Fruit fly (Drosophila melanogaster): Measurements from ENCODE around the gene CG10588.

CG10588 gene

dm6 chr3L:20946054-20946453, 10.7 kb upstream of the CG10588 start:
- TF ChIP-seq CG34367 (tag; optimal IDR thresholded peaks at IDR 0.05) (no peak), CG9948 (tag; optimal IDR thresholded peaks at IDR 0.05) (no peak), EcR (GFP tag; optimal IDR thresholded peaks at IDR 0.05) (no peak), gl (tag; optimal IDR thresholded peaks at IDR 0.05) (no peak), CG13204 (GFP tag; optimal IDR thresholded peaks at IDR 0.05) (no peak)

- no peak for TF ChIP-seq CG13204 (GFP tag; optimal IDR thresholded peaks at IDR 0.05)
- no peak for TF ChIP-seq CG17806 (tag; optimal IDR thresholded peaks at IDR 0.05)
- TF ChIP-seq Ets98B (GFP tag; IDR thresholded peaks at IDR 0.05): no peak
- no peak for TF ChIP-seq CG10348 (GFP tag; IDR thresholded peaks at IDR 0.05)
- no peak for TF ChIP-seq EcR (GFP tag; optimal IDR thresholded peaks at IDR 0.05)
- no peak for TF ChIP-seq CG32121 (GFP tag; IDR thresholded peaks at IDR 0.05)
- TF ChIP-seq gl (tag; optimal IDR thresholded peaks at IDR 0.05): no peak
- no peak for TF ChIP-seq CG8159 (tag; optimal IDR thresholded peaks at IDR 0.05)
- TF ChIP-seq Pif1A (GFP tag; optimal IDR thresholded peaks at IDR 0.05): no peak
- TF ChIP-seq CG15710 (tag; optimal IDR thresholded peaks at IDR 0.05): no peak
- no peak for TF ChIP-seq CG14655 (GFP tag; optimal IDR thresholded peaks at IDR 0.05)
- no peak for TF ChIP-seq CG34367 (tag; optimal IDR thresholded peaks at IDR 0.05)
- TF ChIP-seq CG12605 (GFP tag; IDR thresholded peaks at IDR 0.05): no peak
- TF ChIP-seq rn (GFP tag; IDR thresholded peaks at IDR 0.05): no peak
These were observed 9.8 kb upstream of the CG10588 start for dm6 chr3L:20946944-20947343.

- TF ChIP-seq CG14655 (GFP tag; optimal IDR thresholded peaks at IDR 0.05): no peak
- TF ChIP-seq fd96Ca (GFP tag; IDR thresholded peaks at IDR 0.05): no peak
- TF ChIP-seq CG12605 (GFP tag; IDR thresholded peaks at IDR 0.05): no peak
- no peak for TF ChIP-seq CG32121 (GFP tag; IDR thresholded peaks at IDR 0.05)
- TF ChIP-seq Pif1A (GFP tag; optimal IDR thresholded peaks at IDR 0.05): no peak
- no peak for TF ChIP-seq D1 (tag; optimal IDR thresholded peaks at IDR 0.05)
These were observed 8.3 kb upstream of the CG10588 start for dm6 chr3L:20948404-20948803.

- TF ChIP-seq CG15710 (tag; optimal IDR thresholded peaks at IDR 0.05) (no peak), Pif1A (GFP tag; optimal IDR thresholded peaks at IDR 0.05) (peak; percentile 57), Pif1B (GFP tag; optimal IDR thresholded peaks at IDR 0.05) (peak; percentile 34), gl (tag; optimal IDR thresholded peaks at IDR 0.05) (no peak), CG12605 (GFP tag; IDR thresholded peaks at IDR 0.05) (peak; percentile 66), CG10348 (GFP tag; IDR thresholded peaks at IDR 0.05) (no peak), Ets98B (GFP tag; IDR thresholded peaks at IDR 0.05) (peak; percentile 66; the same call in 1 of the 2 replicates), EcR (GFP tag; optimal IDR thresholded peaks at IDR 0.05) (no peak), fd96Ca (GFP tag; IDR thresholded peaks at IDR 0.05) (0 out of 3 replicates have a peak, but pooled peaks have one; percentile 27)
These were observed 7.2 kb upstream of the CG10588 start, which contains the start of gene fng for dm6 chr3L:20949371-20950135. fng (minus strand) TSS chr3L:20949512.

- TF ChIP-seq gl (tag; optimal IDR thresholded peaks at IDR 0.05) (peak; percentile 91), CG8301 (tag; optimal IDR thresholded peaks at IDR 0.05) (peak; percentile 94), CG9948 (tag; optimal IDR thresholded peaks at IDR 0.05) (peak; percentile 99), CG14655 (GFP tag; optimal IDR thresholded peaks at IDR 0.05) (peak; percentile 95), Pif1A (GFP tag; optimal IDR thresholded peaks at IDR 0.05) (peak; percentile 93), Pif1B (GFP tag; optimal IDR thresholded peaks at IDR 0.05) (peak; percentile 92), rn (GFP tag; IDR thresholded peaks at IDR 0.05) (peak; percentile 83), CG4496 (GFP tag; IDR thresholded peaks at IDR 0.05) (peak; percentile 90), Snoo (tag; optimal IDR thresholded peaks at IDR 0.05) (peak; percentile 94), CG13204 (GFP tag; optimal IDR thresholded peaks at IDR 0.05) (peak; percentile 81), CG8159 (tag; optimal IDR thresholded peaks at IDR 0.05) (peak; percentile 99), D1 (tag; optimal IDR thresholded peaks at IDR 0.05) (peak; percentile 94), CG10348 (GFP tag; IDR thresholded peaks at IDR 0.05) (peak; percentile 37; the same call in 1 of the 2 replicates), EcR (GFP tag; optimal IDR thresholded peaks at IDR 0.05) (no peak), Ets98B (GFP tag; IDR thresholded peaks at IDR 0.05) (peak; percentile 63), CG32121 (GFP tag; IDR thresholded peaks at IDR 0.05) (peak; percentile 80), fd96Ca (GFP tag; IDR thresholded peaks at IDR 0.05) (no peak), CG17806 (tag; optimal IDR thresholded peaks at IDR 0.05) (peak; percentile 98), CG12605 (GFP tag; IDR thresholded peaks at IDR 0.05) (peak; percentile 85), CG34367 (tag; optimal IDR thresholded peaks at IDR 0.05) (peak; percentile 97), CG15710 (tag; optimal IDR thresholded peaks at IDR 0.05) (peak; percentile 99)
These were observed 6.6 kb upstream of the CG10588 start for dm6 chr3L:20950136-20950499.

- TF ChIP-seq fd96Ca (GFP tag; IDR thresholded peaks at IDR 0.05): peak; percentile 82
- peak; percentile 89 for TF ChIP-seq Snoo (tag; optimal IDR thresholded peaks at IDR 0.05)
- peak; percentile 77 for TF ChIP-seq gl (tag; optimal IDR thresholded peaks at IDR 0.05)
- TF ChIP-seq CG10348 (GFP tag; IDR thresholded peaks at IDR 0.05): no peak
- TF ChIP-seq CG17806 (tag; optimal IDR thresholded peaks at IDR 0.05): peak; percentile 94
- peak; percentile 98 for TF ChIP-seq CG9948 (tag; optimal IDR thresholded peaks at IDR 0.05)
- peak; percentile 97 for TF ChIP-seq CG14655 (GFP tag; optimal IDR thresholded peaks at IDR 0.05)
- peak; percentile 94 for TF ChIP-seq Pif1A (GFP tag; optimal IDR thresholded peaks at IDR 0.05)
- TF ChIP-seq CG12605 (GFP tag; IDR thresholded peaks at IDR 0.05): no peak; the same call in 1 of the 2 replicates
- peak; percentile 94 for TF ChIP-seq CG34367 (tag; optimal IDR thresholded peaks at IDR 0.05)
- TF ChIP-seq rn (GFP tag; IDR thresholded peaks at IDR 0.05): peak; percentile 67
- TF ChIP-seq CG15710 (tag; optimal IDR thresholded peaks at IDR 0.05): peak; percentile 97
- peak; percentile 93 for TF ChIP-seq D1 (tag; optimal IDR thresholded peaks at IDR 0.05)
- peak; percentile 94 for TF ChIP-seq Pif1B (GFP tag; optimal IDR thresholded peaks at IDR 0.05)
- TF ChIP-seq CG8301 (tag; optimal IDR thresholded peaks at IDR 0.05): peak; percentile 92
- TF ChIP-seq Ets98B (GFP tag; IDR thresholded peaks at IDR 0.05): peak; percentile 13; the same call in 1 of the 2 replicates
- peak; percentile 45; the same call in 2 of the 3 replicates for TF ChIP-seq CG4496 (GFP tag; IDR thresholded peaks at IDR 0.05)
- peak; percentile 60 for TF ChIP-seq CG13204 (GFP tag; optimal IDR thresholded peaks at IDR 0.05)
- peak; percentile 40; the same call in 1 of the 2 replicates for TF ChIP-seq CG32121 (GFP tag; IDR thresholded peaks at IDR 0.05)
- TF ChIP-seq EcR (GFP tag; optimal IDR thresholded peaks at IDR 0.05): no peak
- peak; percentile 98 for TF ChIP-seq CG8159 (tag; optimal IDR thresholded peaks at IDR 0.05)
These were observed 6.1 kb upstream of the CG10588 start for dm6 chr3L:20950520-20951135.

Data from whole organism, pupa.